Worm (Caenorhabditis elegans): ENCODE results near the gene T22B7.22.

T22B7.22 gene

DNA sequence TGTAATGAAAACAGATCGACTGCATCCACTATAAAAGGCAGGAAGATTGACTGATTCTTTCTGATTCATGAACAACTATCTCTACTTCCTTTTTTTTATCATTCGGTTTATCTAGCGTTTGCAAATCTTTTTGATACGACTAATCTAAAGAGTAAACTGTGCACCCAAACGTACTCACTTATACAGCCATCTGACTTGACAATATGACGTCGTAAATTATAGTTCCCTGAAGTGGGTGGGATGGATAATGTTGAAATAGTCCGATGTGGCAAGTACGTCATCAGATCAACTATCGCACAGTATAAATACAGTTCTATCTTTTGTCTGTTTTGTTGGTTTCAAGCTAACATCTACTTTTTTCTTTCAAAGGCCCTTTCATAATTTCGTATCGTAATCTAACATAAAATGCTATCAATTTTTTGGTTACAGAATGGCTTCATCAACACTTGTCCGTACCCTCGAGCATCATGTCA, 12.8 kb upstream of the T22B7.22 start, which contains the start of gene T22B7.3:
Gene T22B7.3 (plus strand): TSS at position 423 of the 473 bp plus-strand sequence.
- no peak for TF ChIP-seq pbrm-1 (GFP tag; IDR thresholded peaks at IDR 0.05)
- TF ChIP-seq ztf-22 (GFP tag; optimal IDR thresholded peaks at IDR 0.05) = no peak
- TF ChIP-seq tbx-9 (tag; optimal IDR thresholded peaks at IDR 0.05; ENCODE audit: borderline replicate concordance) = no peak
- TF ChIP-seq tbp1 (GFP tag; optimal IDR thresholded peaks at IDR 0.05) = no peak
- TF ChIP-seq aptf-2 (GFP tag; conservative IDR thresholded peaks at IDR 0.05) = no peak
- TF ChIP-seq gei-17 (GFP tag; optimal IDR thresholded peaks at IDR 0.05) = no peak
- no peak for TF ChIP-seq lag-1 (GFP tag; IDR thresholded peaks at IDR 0.05)
- no peak for TF ChIP-seq ceh-79 (tag; optimal IDR thresholded peaks at IDR 0.05)

- TF ChIP-seq rcor-1 (GFP tag; IDR thresholded peaks at IDR 0.05) (no peak), sea-2 (GFP tag; IDR thresholded peaks at IDR 0.05) (no peak), dpl-1 (GFP tag; optimal IDR thresholded peaks at IDR 0.05) (no peak), ztf-3 (GFP tag; optimal IDR thresholded peaks at IDR 0.05) (no peak), F39B2.1 (GFP tag; IDR thresholded peaks at IDR 0.05) (no peak), tbp1 (GFP tag; optimal IDR thresholded peaks at IDR 0.05) (no peak), lir-1 (GFP tag; conservative IDR thresholded peaks at IDR 0.05) (no peak), let-607 (tag; optimal IDR thresholded peaks at IDR 0.05) (no peak), ceh-27 (GFP tag; optimal IDR thresholded peaks at IDR 0.05) (no peak), C06A6.2 (GFP tag; conservative IDR thresholded peaks at IDR 0.05) (no peak), mcd-1 (GFP tag; IDR thresholded peaks at IDR 0.05) (no peak), ceh-91 (GFP tag; IDR thresholded peaks at IDR 0.05) (no peak), cebp-1 (GFP tag; IDR thresholded peaks at IDR 0.05) (no peak), cebp-1 (tag; optimal IDR thresholded peaks at IDR 0.05) (no peak), ama-1 (optimal IDR thresholded peaks at IDR 0.05) (no peak), ama-1 (GFP tag; optimal IDR thresholded peaks at IDR 0.05) (no peak), ets-4 (GFP tag; optimal IDR thresholded peaks at IDR 0.05) (no peak), mel-28 (tag; optimal IDR thresholded peaks at IDR 0.05; ENCODE audit: borderline replicate concordance) (no peak), bed-1 (GFP tag; IDR thresholded peaks at IDR 0.05) (no peak), hlh-26 (GFP tag; conservative IDR thresholded peaks at IDR 0.05) (no peak)
Measured at ce11 chrX:5647884-5648283, 11.9 kb upstream of the T22B7.22 start, which contains the start of gene srv-7. Gene srv-7, minus strand, starts transcription at chrX:5647984.

DNA sequence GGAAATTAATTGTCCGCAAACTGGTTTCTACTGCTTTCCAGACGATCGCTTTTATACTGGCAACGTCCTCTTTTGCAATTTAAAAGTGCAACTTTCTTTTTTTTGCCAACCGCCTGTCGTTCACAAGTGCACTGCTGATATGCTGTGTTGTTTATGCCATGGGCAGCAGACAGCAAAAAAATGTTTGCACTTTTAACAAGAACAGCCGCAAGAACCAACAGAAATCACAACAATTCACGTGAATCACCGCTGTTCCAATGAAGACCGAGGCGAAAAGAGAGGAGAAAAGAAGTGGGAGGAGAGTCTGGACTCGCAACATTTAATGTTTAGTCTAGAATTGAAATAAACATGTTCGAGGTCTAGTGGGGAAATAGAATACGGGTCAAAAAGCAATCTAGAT, 6.0 kb upstream of the T22B7.22 start, which contains the start of gene T22B7.7:
Gene T22B7.7 (minus strand): TSS at position 262 of the 400 bp plus-strand sequence.
- TF ChIP-seq nhr-80 (tag; optimal IDR thresholded peaks at IDR 0.05) (peak; percentile 63), gei-17 (GFP tag; optimal IDR thresholded peaks at IDR 0.05) (peak; percentile 6), unc-62 (GFP tag; optimal IDR thresholded peaks at IDR 0.05) (peak; percentile 47), xnd-1 (tag; optimal IDR thresholded peaks at IDR 0.05) (no peak), chd-7 (tag; optimal IDR thresholded peaks at IDR 0.05) (peak; percentile 13), egl-44 (GFP tag; IDR thresholded peaks at IDR 0.05) (0 out of 2 replicates have a peak, but pooled peaks have one; percentile 30), lin-40 (tag; optimal IDR thresholded peaks at IDR 0.05) (peak; percentile 63), K12H6.12 (tag; optimal IDR thresholded peaks at IDR 0.05) (peak; percentile 53), dox-1 (GFP tag; IDR thresholded peaks at IDR 0.05) (peak; percentile 48; the same call in 1 of the 2 replicates), F37B4.10 (GFP tag; IDR thresholded peaks at IDR 0.05) (no peak), ztf-22 (GFP tag; optimal IDR thresholded peaks at IDR 0.05) (no peak), K11D2.4 (GFP tag; IDR thresholded peaks at IDR 0.05) (peak; percentile 47; the same call in 1 of the 2 replicates), somi-1 (GFP tag; optimal IDR thresholded peaks at IDR 0.05) (peak; percentile 65), F22D6.2 (tag; optimal IDR thresholded peaks at IDR 0.05) (peak; percentile 43)
